Fruit fly (Drosophila melanogaster): ENCODE data around the gene vig.

Gene vig

DNA sequence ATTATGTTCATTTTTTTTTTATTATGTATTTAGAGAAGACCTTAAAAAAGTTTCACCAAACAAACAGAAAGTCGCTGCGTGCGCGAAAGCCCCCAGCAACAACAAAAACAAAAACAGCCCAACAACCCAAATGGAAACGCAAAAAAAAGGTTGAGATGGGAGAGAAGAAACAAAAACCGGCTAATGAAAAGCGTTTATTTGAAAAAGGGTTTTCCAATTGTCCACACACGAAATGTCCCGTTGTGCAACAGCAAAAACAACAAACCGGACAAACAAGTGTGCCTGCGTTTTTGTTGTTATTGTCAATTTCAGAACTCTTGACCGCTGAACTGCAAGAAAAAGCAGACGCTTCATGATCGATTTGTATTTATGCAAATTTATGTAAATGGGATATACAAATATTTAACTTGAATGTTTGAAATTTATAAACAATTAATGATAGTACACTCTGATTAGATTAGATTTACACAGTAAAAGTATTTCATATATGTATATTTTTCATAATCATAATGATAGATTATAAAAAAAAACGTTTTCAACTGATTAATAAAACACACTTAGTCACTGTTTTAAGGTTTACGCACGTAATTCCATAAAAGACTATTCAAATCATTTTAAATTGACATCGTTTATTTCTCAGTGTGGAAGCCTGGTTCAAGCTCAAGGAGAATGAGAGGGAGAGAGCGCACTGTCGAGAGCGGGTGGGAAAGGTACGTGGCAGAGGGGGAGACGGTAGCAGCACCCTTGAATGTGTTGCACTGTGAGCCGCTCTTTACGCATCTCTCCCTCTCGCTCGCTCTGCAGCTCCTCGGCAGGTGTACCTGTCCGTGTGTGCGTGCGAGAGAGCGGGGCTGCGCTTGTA lies 13.5 kb downstream of the vig start (continued):
- TF ChIP-seq lab (GFP tag; optimal IDR thresholded peaks at IDR 0.05) = peak; percentile 72
- TF ChIP-seq bowl (GFP tag; IDR thresholded peaks at IDR 0.05) = no peak
- peak; percentile 73 for TF ChIP-seq CG15601 (tag; optimal IDR thresholded peaks at IDR 0.05)
- TF ChIP-seq dpn (GFP tag; optimal IDR thresholded peaks at IDR 0.05) = peak; percentile 47 to 74
- TF ChIP-seq CG14965 (GFP tag; optimal IDR thresholded peaks at IDR 0.05; ENCODE audit: borderline replicate concordance) = no peak
- no peak for TF ChIP-seq bab2 (GFP tag; optimal IDR thresholded peaks at IDR 0.05)
- TF ChIP-seq tgo (GFP tag; IDR thresholded peaks at IDR 0.05) = peak; percentile 78
- peak; percentile 72 for TF ChIP-seq CG15269 (tag; optimal IDR thresholded peaks at IDR 0.05)
- TF ChIP-seq CG6689 (GFP tag; IDR thresholded peaks at IDR 0.05) = peak; percentile 87
- no peak for TF ChIP-seq pb (GFP tag; optimal IDR thresholded peaks at IDR 0.05)
- TF ChIP-seq CG15696 (tag; optimal IDR thresholded peaks at IDR 0.05) = peak; percentile 79
- TF ChIP-seq Ets97D (GFP tag; optimal IDR thresholded peaks at IDR 0.05) = no peak
- TF ChIP-seq E2f1 (GFP tag; IDR thresholded peaks at IDR 0.05) = peak; percentile 71
- peak; percentile 50; the same call in 1 of the 2 replicates for TF ChIP-seq danr (GFP tag; IDR thresholded peaks at IDR 0.05)
- TF ChIP-seq peb (GFP tag; IDR thresholded peaks at IDR 0.05) = peak; percentile 54
- TF ChIP-seq ci (GFP tag; IDR thresholded peaks at IDR 0.05) = peak; percentile 83
- TF ChIP-seq Fer1 (GFP tag; optimal IDR thresholded peaks at IDR 0.05) = peak; percentile 72
- no peak for TF ChIP-seq Gsc (GFP tag; IDR thresholded peaks at IDR 0.05)
- peak; percentile 46; the same call in 1 of the 2 replicates for TF ChIP-seq sob (GFP tag; IDR thresholded peaks at IDR 0.05)
- TF ChIP-seq Lpt (GFP tag; optimal IDR thresholded peaks at IDR 0.05) = no peak
- TF ChIP-seq Ravus (GFP tag; IDR thresholded peaks at IDR 0.05) = peak; percentile 10; the same call in 1 of the 2 replicates
- TF ChIP-seq ftz-f1 (GFP tag; optimal IDR thresholded peaks at IDR 0.05) = peak; percentile 37
- TF ChIP-seq CG14050 (GFP tag; IDR thresholded peaks at IDR 0.05) = peak; percentile 69
- peak; percentile 52 for TF ChIP-seq CG10147 (GFP tag; optimal IDR thresholded peaks at IDR 0.05)
- TF ChIP-seq CG11560 (tag; IDR thresholded peaks at IDR 0.05) = no peak
- no peak for TF ChIP-seq CG11696 (GFP tag; IDR thresholded peaks at IDR 0.05)
- peak; percentile 74 for TF ChIP-seq ssp (GFP tag; IDR thresholded peaks at IDR 0.05)
- no peak for TF ChIP-seq sima (GFP tag; optimal IDR thresholded peaks at IDR 0.05)
- peak; percentile 89 for TF ChIP-seq CG2712 (tag; optimal IDR thresholded peaks at IDR 0.05)
- peak; percentile 72 for TF ChIP-seq croc (GFP tag; conservative IDR thresholded peaks at IDR 0.05)
- no peak for TF ChIP-seq mirr (GFP tag; optimal IDR thresholded peaks at IDR 0.05)
- no peak for TF ChIP-seq inv (GFP tag; IDR thresholded peaks at IDR 0.05; ENCODE audit: partially characterized antibody)
- no peak for TF ChIP-seq CG42726 (GFP tag; IDR thresholded peaks at IDR 0.05; ENCODE audit: partially characterized antibody)
- TF ChIP-seq CG6654 (GFP tag; optimal IDR thresholded peaks at IDR 0.05) = peak; percentile 44
- peak; percentile 19 for TF ChIP-seq exex (tag; optimal IDR thresholded peaks at IDR 0.05)
- TF ChIP-seq tup (GFP tag; optimal IDR thresholded peaks at IDR 0.05) = no peak
- TF ChIP-seq MTF-1 (GFP tag; optimal IDR thresholded peaks at IDR 0.05; ENCODE audit: borderline replicate concordance) = peak; percentile 27
- TF ChIP-seq CG10565 (GFP tag; optimal IDR thresholded peaks at IDR 0.05) = no peak
- peak; percentile 26 for TF ChIP-seq CG2116 (GFP tag; optimal IDR thresholded peaks at IDR 0.05)
- no peak for TF ChIP-seq sna (GFP tag; IDR thresholded peaks at IDR 0.05; ENCODE audit: partially characterized antibody)
- TF ChIP-seq Sry-δ (GFP tag; optimal IDR thresholded peaks at IDR 0.05) = no peak
- no peak for TF ChIP-seq zfh2 (GFP tag; optimal IDR thresholded peaks at IDR 0.05)
- no peak for TF ChIP-seq NFAT (GFP tag; IDR thresholded peaks at IDR 0.05)
- TF ChIP-seq Oaz (GFP tag; IDR thresholded peaks at IDR 0.05) = 0 out of 2 replicates have a peak, but pooled peaks have one; percentile 43
- peak; percentile 47 for TF ChIP-seq CG17802 (tag; optimal IDR thresholded peaks at IDR 0.05)
- peak; percentile 46 to 84 for TF ChIP-seq Hr51 (GFP tag; optimal IDR thresholded peaks at IDR 0.05)
- TF ChIP-seq CG11723 (GFP tag; optimal IDR thresholded peaks at IDR 0.05) = peak; percentile 68
- TF ChIP-seq Myb (GFP tag; optimal IDR thresholded peaks at IDR 0.05) = no peak
- peak; percentile 31 for TF ChIP-seq scrt (GFP tag; optimal IDR thresholded peaks at IDR 0.05)

Measured in whole organism, embryonic.